Worm (Caenorhabditis elegans): ENCODE data around the gene sftb-6.

sftb-6 gene

ce11 chrII:69354-69753 lies 28.9 kb upstream of the sftb-6 start, which contains the start of gene egl-26:
Gene egl-26, plus strand, starts transcription at chrII:69654.
- TF ChIP-seq attf-5 (GFP tag; optimal IDR thresholded peaks at IDR 0.05) (no peak), attf-6 (GFP tag; IDR thresholded peaks at IDR 0.05) (no peak), bed-2 (GFP tag; IDR thresholded peaks at IDR 0.05) (no peak)

DNA sequence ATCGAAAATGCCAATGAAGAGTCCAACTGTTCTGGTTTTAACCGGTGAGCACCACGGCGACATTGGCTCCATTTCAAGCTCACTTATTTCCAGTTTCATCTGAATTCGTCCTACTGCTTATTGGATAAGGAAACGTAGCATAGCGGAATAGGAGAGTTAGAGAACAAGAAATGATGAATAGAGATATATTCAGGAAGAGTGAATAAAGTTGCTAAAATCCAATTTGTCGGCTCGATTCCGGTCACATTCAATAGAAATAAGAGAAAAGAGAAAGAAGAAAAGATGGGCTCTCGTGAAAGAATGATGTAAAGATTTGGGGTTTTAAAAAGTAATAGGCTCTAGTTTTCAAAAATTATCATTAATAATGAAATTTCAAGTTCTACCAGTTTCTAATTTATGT lies 24.9 kb upstream of the sftb-6 start:
- TF ChIP-seq egrh-3 (GFP tag; IDR thresholded peaks at IDR 0.05), result no peak
- TF ChIP-seq dox-1 (GFP tag; IDR thresholded peaks at IDR 0.05), result no peak
- no peak for TF ChIP-seq ceh-58 (GFP tag; IDR thresholded peaks at IDR 0.05)
- no peak for TF ChIP-seq zim-3 (tag; optimal IDR thresholded peaks at IDR 0.05)
- TF ChIP-seq cebp-1 (GFP tag; IDR thresholded peaks at IDR 0.05), result no peak
- TF ChIP-seq cebp-1 (tag; optimal IDR thresholded peaks at IDR 0.05), result no peak
- TF ChIP-seq sea-2 (GFP tag; IDR thresholded peaks at IDR 0.05), result no peak
- no peak for TF ChIP-seq C17E4.6 (GFP tag; IDR thresholded peaks at IDR 0.05)
- TF ChIP-seq ztf-22 (GFP tag; optimal IDR thresholded peaks at IDR 0.05), result no peak
- no peak for TF ChIP-seq F10E7.11 (tag; optimal IDR thresholded peaks at IDR 0.05)
- TF ChIP-seq mel-28 (tag; optimal IDR thresholded peaks at IDR 0.05; ENCODE audit: borderline replicate concordance), result no peak
- TF ChIP-seq lsl-1 (GFP tag; optimal IDR thresholded peaks at IDR 0.05), result no peak
- TF ChIP-seq akir-1 (GFP tag; optimal IDR thresholded peaks at IDR 0.05), result no peak
- no peak for TF ChIP-seq madf-8 (GFP tag; conservative IDR thresholded peaks at IDR 0.05)
- TF ChIP-seq chd-7 (tag; optimal IDR thresholded peaks at IDR 0.05), result no peak
- no peak for TF ChIP-seq snpc-1.1 (tag; optimal IDR thresholded peaks at IDR 0.05; ENCODE audit: insufficient read depth)
- no peak for TF ChIP-seq ets-4 (GFP tag; optimal IDR thresholded peaks at IDR 0.05)
- TF ChIP-seq T07F8.4 (tag; optimal IDR thresholded peaks at IDR 0.05), result no peak
- no peak for TF ChIP-seq F55B11.4 (tag; optimal IDR thresholded peaks at IDR 0.05; ENCODE audit: borderline replicate concordance, insufficient read depth)

ce11 chrII:73892-74291 lies 24.3 kb upstream of the sftb-6 start:
- TF ChIP-seq akir-1 (GFP tag; optimal IDR thresholded peaks at IDR 0.05) (no peak), ztf-25 (GFP tag; IDR thresholded peaks at IDR 0.05) (no peak), B0035.1 (tag; optimal IDR thresholded peaks at IDR 0.05) (no peak), nfya-2 (GFP tag; IDR thresholded peaks at IDR 0.05) (no peak)

DNA sequence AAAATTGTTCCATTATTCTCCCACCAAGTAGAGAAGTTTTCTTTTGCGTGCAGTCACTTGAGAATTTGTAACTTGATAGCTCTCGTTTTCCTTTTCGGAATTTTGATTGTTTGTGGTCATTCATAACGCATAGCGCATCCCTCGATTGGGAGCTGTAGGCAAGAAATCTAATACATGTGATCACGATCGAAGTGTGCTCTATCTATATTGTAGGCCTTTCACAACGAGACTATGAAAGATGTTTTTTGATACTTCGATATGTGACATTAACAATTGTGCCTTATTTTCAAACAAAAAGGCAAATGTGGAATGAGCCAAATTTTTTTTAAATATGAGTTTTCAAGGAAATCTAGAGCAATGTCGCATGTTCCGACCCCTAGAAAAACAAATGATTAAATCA lies 22.4 kb upstream of the sftb-6 start:
- TF ChIP-seq madf-6 (GFP tag; IDR thresholded peaks at IDR 0.05), result no peak
- TF ChIP-seq nhr-179 (tag; optimal IDR thresholded peaks at IDR 0.05), result no peak

ce11 chrII:76662-77061 lies 21.5 kb upstream of the sftb-6 start:
- TF ChIP-seq dox-1 (GFP tag; IDR thresholded peaks at IDR 0.05), result 0 out of 2 replicates have a peak, but pooled peaks have one; percentile 22
- peak; percentile 82 for TF ChIP-seq nhr-80 (tag; optimal IDR thresholded peaks at IDR 0.05)
- no peak for TF ChIP-seq F57C9.4 (tag; optimal IDR thresholded peaks at IDR 0.05)
- TF ChIP-seq T07F8.4 (tag; optimal IDR thresholded peaks at IDR 0.05), result no peak
- no peak for TF ChIP-seq F33H1.4 (GFP tag; IDR thresholded peaks at IDR 0.05)
- TF ChIP-seq nhr-179 (tag; optimal IDR thresholded peaks at IDR 0.05), result no peak
- no peak for TF ChIP-seq D2030.7 (GFP tag; IDR thresholded peaks at IDR 0.05)
- no peak for TF ChIP-seq nfya-1 (tag; optimal IDR thresholded peaks at IDR 0.05; ENCODE audit: borderline replicate concordance, insufficient read depth)

Measured in whole organism, young adult.